Fruit fly (Drosophila melanogaster) whole organism, embryonic: ENCODE results near the gene rasp.

Experiments
- CG10321 ChIP-seq: fragments of 200-800 bp; sonication (Bioruptor generic); IDR thresholded peaks from 2 replicates; pipeline ENCODE4 v1.3.6; 2022; ENCODE audit warnings: missing biosample characterization, missing genetic modification characterization
- CG10543 ChIP-seq: fragments of 200-800 bp; sonication (Bioruptor generic); optimal IDR thresholded peaks from 3 replicates; lab custom pipeline; 2017; ENCODE audit warnings: missing biosample characterization, mild to moderate bottlenecking, missing genetic modification characterization, moderate library complexity
- CG11504 ChIP-seq: fragments of 200-800 bp; sonication (Bioruptor generic); optimal IDR thresholded peaks from 3 replicates; lab custom pipeline; 2019; ENCODE audit warnings: missing biosample characterization, mild to moderate bottlenecking, missing genetic modification characterization, moderate library complexity
- CG12659 ChIP-seq: fragments of 200-800 bp; sonication (Bioruptor generic); optimal IDR thresholded peaks from 3 replicates; lab custom pipeline; 2017; ENCODE audit warnings: mild to moderate bottlenecking, missing biosample characterization, missing genetic modification reagents, missing genetic modification characterization
- CG15479 ChIP-seq: fragments of 200-800 bp; sonication (Bioruptor generic); optimal IDR thresholded peaks from 3 replicates; lab custom pipeline; 2019; ENCODE audit warnings: missing biosample characterization, mild to moderate bottlenecking, missing genetic modification characterization, moderate library complexity
- CG1647 ChIP-seq: fragments of 200-800 bp; sonication (Bioruptor generic); optimal IDR thresholded peaks from 3 replicates; lab custom pipeline; 2016; ENCODE audit warnings: missing biosample characterization, missing genetic modification characterization
- CG16813 ChIP-seq: fragments of 200-800 bp; sonication (Bioruptor generic); IDR thresholded peaks from 3 replicates; pipeline ENCODE4 v1.3.6; 2022; ENCODE audit warnings: missing biosample characterization, missing genetic modification characterization; ENCODE audit not compliant: partially characterized antibody
- CG30020 ChIP-seq: fragments of 200-800 bp; optimal IDR thresholded peaks from 2 replicates; lab custom pipeline; 2019; ENCODE audit warnings: missing biosample characterization, mild to moderate bottlenecking, missing genetic modification characterization, moderate library complexity
- CG30431 ChIP-seq: fragments of 200-800 bp; sonication (Bioruptor generic); optimal IDR thresholded peaks from 2 replicates; lab custom pipeline; 2017; ENCODE audit warnings: missing biosample characterization, missing genetic modification characterization
- CG4404 ChIP-seq: fragments of 200-800 bp; sonication (Bioruptor generic); IDR thresholded peaks from 2 replicates; pipeline ENCODE4 v1.3.6; 2022; ENCODE audit warnings: missing biosample characterization, missing genetic modification characterization
- CG4854 ChIP-seq: fragments of 200-800 bp; sonication (Bioruptor generic); optimal IDR thresholded peaks from 2 replicates; lab custom pipeline; 2016; ENCODE audit warnings: missing biosample characterization, missing genetic modification characterization, inconsistent platforms
- CG6254 ChIP-seq: fragments of 200-800 bp; sonication (Bioruptor generic); optimal IDR thresholded peaks from 3 replicates; lab custom pipeline; 2017; ENCODE audit warnings: mild to moderate bottlenecking, missing biosample characterization, missing genetic modification reagents, missing genetic modification characterization
- CG6854 ChIP-seq: fragments of 200-800 bp; sonication (Bioruptor generic); optimal IDR thresholded peaks from 3 replicates; lab custom pipeline; 2017; ENCODE audit warnings: missing biosample characterization, mild to moderate bottlenecking, missing genetic modification characterization
- CG9876 ChIP-seq: fragments of 200-800 bp; sonication (Bioruptor generic); optimal IDR thresholded peaks from 2 replicates; lab custom pipeline; 2016; ENCODE audit warnings: missing biosample characterization, missing genetic modification characterization
- ERR ChIP-seq: fragments of 200-800 bp; sonication (Bioruptor generic); optimal IDR thresholded peaks from 2 replicates; lab custom pipeline; 2016; ENCODE audit warnings: missing biosample characterization, missing genetic modification characterization
- Fer2 ChIP-seq: fragments of 200-800 bp; sonication (Bioruptor generic); optimal IDR thresholded peaks from 2 replicates; lab custom pipeline; 2018; ENCODE audit warnings: missing biosample characterization, mild to moderate bottlenecking, missing genetic modification characterization, moderate library complexity
- HLHmδ ChIP-seq: fragments of 200-800 bp; sonication (Bioruptor generic); optimal IDR thresholded peaks from 2 replicates; lab custom pipeline; 2018; ENCODE audit warnings: missing biosample characterization, mild to moderate bottlenecking, missing genetic modification characterization, moderate library complexity
- Hr39 ChIP-seq: fragments of >200 bp; optimal IDR thresholded peaks from 2 replicates; lab custom pipeline; 2017
- Lpt ChIP-seq: fragments of >200 bp; optimal IDR thresholded peaks from 2 replicates; lab custom pipeline; 2018; ENCODE audit warnings: missing biosample characterization, missing genetic modification characterization
- MBD-R2 ChIP-seq: fragments of 200-800 bp; sonication (Bioruptor generic); IDR thresholded peaks from 2 replicates; pipeline ENCODE4 v1.3.6; 2022; ENCODE audit warnings: missing biosample characterization, missing genetic modification characterization
- MESR4 ChIP-seq: fragments of 200-800 bp; sonication (Bioruptor generic); optimal IDR thresholded peaks from 2 replicates; lab custom pipeline; 2018; ENCODE audit warnings: missing biosample characterization, mild to moderate bottlenecking, missing genetic modification characterization, moderate library complexity
- Mad ChIP-seq: fragments of 200-800 bp; sonication (Bioruptor generic); optimal IDR thresholded peaks from 2 replicates; lab custom pipeline; 2016; ENCODE audit warnings: missing biosample characterization, missing genetic modification characterization
- Optix ChIP-seq: fragments of 200-800 bp; sonication (Bioruptor generic); IDR thresholded peaks from 3 replicates; pipeline ENCODE4 v1.3.6; 2022; ENCODE audit warnings: missing biosample characterization, missing genetic modification characterization
- Rfx ChIP-seq: fragments of 200-800 bp; sonication (Bioruptor generic); IDR thresholded peaks from 2 replicates; pipeline ENCODE4 v1.3.6; 2022; ENCODE audit warnings: missing biosample characterization, missing genetic modification characterization
- aop ChIP-seq: fragments of 200-800 bp; sonication (Bioruptor generic); IDR thresholded peaks from 2 replicates; pipeline ENCODE4 v1.3.6; 2022; ENCODE audit warnings: missing biosample characterization, missing genetic modification characterization
- az2 ChIP-seq: fragments of 200-800 bp; sonication (Bioruptor generic); optimal IDR thresholded peaks from 3 replicates; lab custom pipeline; 2016; ENCODE audit warnings: missing biosample characterization, missing genetic modification characterization
- btn ChIP-seq: fragments of 200-800 bp; sonication (Bioruptor generic); optimal IDR thresholded peaks from 2 replicates; lab custom pipeline; 2016; ENCODE audit warnings: missing biosample characterization, missing genetic modification characterization
- chn ChIP-seq: fragments of 200-800 bp; sonication (Bioruptor generic); optimal IDR thresholded peaks from 2 replicates; lab custom pipeline; 2016; ENCODE audit warnings: missing biosample characterization, missing genetic modification characterization
- croc ChIP-seq: fragments of 200-800 bp; sonication (Bioruptor generic); conservative IDR thresholded peaks from 3 replicates; pipeline ENCODE4 v1.3.6; 2022; ENCODE audit warnings: missing biosample characterization, missing genetic modification characterization
- dm ChIP-seq: fragments of 200-800 bp; sonication (Bioruptor generic); optimal IDR thresholded peaks from 3 replicates; lab custom pipeline; 2016; ENCODE audit warnings: missing biosample characterization, missing genetic modification characterization
- eve ChIP-seq, 2 experiments: fragments of >200 bp; optimal IDR thresholded peaks; 2 replicates each; lab custom pipeline; 2017; ENCODE audit warnings: missing biosample characterization in 2 of 2, missing genetic modification characterization in 2 of 2
- fd96Cb ChIP-seq: fragments of 200-800 bp; sonication (Bioruptor generic); optimal IDR thresholded peaks from 2 replicates; lab custom pipeline; 2018; ENCODE audit warnings: missing biosample characterization, mild to moderate bottlenecking, missing genetic modification characterization, moderate library complexity
- gce ChIP-seq: fragments of 200-800 bp; sonication (Bioruptor generic); IDR thresholded peaks from 3 replicates; pipeline ENCODE4 v1.3.6; 2022; ENCODE audit warnings: missing biosample characterization, missing genetic modification characterization
- gsb-n ChIP-seq: fragments of 200-800 bp; sonication (Bioruptor generic); optimal IDR thresholded peaks from 3 replicates; lab custom pipeline; 2018; ENCODE audit warnings: missing biosample characterization, mild to moderate bottlenecking, missing genetic modification characterization
- insv ChIP-seq, 2 experiments: fragments of 200-800 bp; sonication (Bioruptor generic); optimal IDR thresholded peaks; 3 replicates each; lab custom pipeline; 2016 to 2018; ENCODE audit warnings: missing biosample characterization in 2 of 2, missing genetic modification characterization in 2 of 2
- inv ChIP-seq: fragments of 200-800 bp; sonication (Bioruptor generic); IDR thresholded peaks from 2 replicates; pipeline ENCODE4 v1.3.6; 2022; ENCODE audit warnings: missing biosample characterization, missing genetic modification characterization; ENCODE audit not compliant: partially characterized antibody
- jing ChIP-seq: fragments of 200-800 bp; sonication (Bioruptor generic); optimal IDR thresholded peaks from 2 replicates; lab custom pipeline; 2018; ENCODE audit warnings: missing biosample characterization, mild to moderate bottlenecking, missing genetic modification characterization
- mld ChIP-seq: fragments of 200-800 bp; sonication (Bioruptor generic); IDR thresholded peaks from 3 replicates; pipeline ENCODE4 v1.3.6; 2022; ENCODE audit warnings: missing biosample characterization, missing genetic modification characterization; ENCODE audit not compliant: partially characterized antibody
- nau ChIP-seq: fragments of 200-800 bp; sonication (Bioruptor generic); optimal IDR thresholded peaks from 3 replicates; lab custom pipeline; 2017; ENCODE audit warnings: missing biosample characterization, mild to moderate bottlenecking, missing genetic modification characterization, missing genetic modification reagents
- nom ChIP-seq: fragments of 200-800 bp; sonication (Bioruptor generic); optimal IDR thresholded peaks from 2 replicates; lab custom pipeline; 2017; ENCODE audit warnings: missing biosample characterization, missing genetic modification characterization, mild to moderate bottlenecking, moderate library complexity, missing genetic modification reagents
- oc ChIP-seq: fragments of 200-800 bp; sonication (Bioruptor generic); optimal IDR thresholded peaks from 2 replicates; lab custom pipeline; 2018; ENCODE audit warnings: missing biosample characterization, mild to moderate bottlenecking, missing genetic modification characterization, moderate library complexity
- phol ChIP-seq: fragments of 200-800 bp; sonication (Bioruptor generic); optimal IDR thresholded peaks from 3 replicates; lab custom pipeline; 2018; ENCODE audit warnings: missing biosample characterization, mild to moderate bottlenecking, missing genetic modification characterization, moderate library complexity
- pnt ChIP-seq: fragments of 200-800 bp; sonication (Bioruptor generic); optimal IDR thresholded peaks from 3 replicates; lab custom pipeline; 2016; ENCODE audit warnings: missing biosample characterization, missing genetic modification characterization
- salm ChIP-seq: fragments of 200-800 bp; sonication (Bioruptor generic); optimal IDR thresholded peaks from 2 replicates; lab custom pipeline; 2018; ENCODE audit warnings: missing biosample characterization, mild to moderate bottlenecking, missing genetic modification characterization
- schlank ChIP-seq: fragments of 200-800 bp; sonication (Bioruptor generic); optimal IDR thresholded peaks from 2 replicates; lab custom pipeline; 2018; ENCODE audit warnings: missing biosample characterization, mild to moderate bottlenecking, missing genetic modification characterization
- slp2 ChIP-seq: fragments of 200-800 bp; sonication (Bioruptor generic); optimal IDR thresholded peaks from 2 replicates; lab custom pipeline; 2016; ENCODE audit warnings: missing biosample characterization, missing genetic modification characterization
- sr ChIP-seq: fragments of 200-800 bp; sonication (Bioruptor generic); IDR thresholded peaks from 3 replicates; pipeline ENCODE4 v1.3.6; 2022; ENCODE audit warnings: missing biosample characterization, missing genetic modification characterization
- trem ChIP-seq: fragments of 200-800 bp; optimal IDR thresholded peaks from 3 replicates; lab custom pipeline; 2019; ENCODE audit warnings: missing biosample characterization, mild to moderate bottlenecking, missing genetic modification characterization, moderate library complexity
- vfl ChIP-seq: fragments of 200-800 bp; sonication (Bioruptor generic); optimal IDR thresholded peaks from 2 replicates; lab custom pipeline; 2016; ENCODE audit warnings: missing biosample characterization, missing genetic modification characterization
- wdn ChIP-seq: fragments of 200-800 bp; sonication (Bioruptor generic); IDR thresholded peaks from 2 replicates; pipeline ENCODE4 v1.3.6; 2022; ENCODE audit warnings: missing biosample characterization, missing genetic modification characterization
- yki ChIP-seq: fragments of >200 bp; optimal IDR thresholded peaks from 3 replicates; lab custom pipeline; 2018
- z ChIP-seq: fragments of 200-800 bp; sonication (Bioruptor generic); IDR thresholded peaks from 3 replicates; pipeline ENCODE4 v1.3.6; 2022; ENCODE audit warnings: missing biosample characterization, missing genetic modification characterization

The rasp gene

DNA sequence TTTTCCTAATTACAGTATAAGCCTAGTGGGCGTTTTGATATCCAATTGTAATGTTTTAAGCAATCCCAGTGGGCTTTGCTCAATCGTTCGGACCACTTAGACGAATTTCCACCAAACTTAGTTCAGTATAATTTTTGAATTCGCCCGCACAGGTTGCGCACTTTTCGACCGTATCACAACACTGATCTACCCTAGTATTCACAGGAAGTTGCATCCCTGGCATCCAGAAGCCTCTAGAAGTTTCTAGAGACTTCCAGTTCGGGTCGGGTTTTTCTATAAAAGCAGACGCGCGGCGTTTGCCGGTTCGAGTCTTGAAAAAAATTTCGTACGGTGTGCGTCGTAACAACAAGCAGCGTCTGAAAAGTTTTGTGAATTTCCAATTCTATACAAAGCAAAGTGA, 30.9 kb downstream of the rasp start, which contains the start of gene Hsp83 (continued):
- peak; percentile 92 for TF ChIP-seq MESR4 (GFP tag; lab: Kevin White, UChicago)
- TF ChIP-seq CG4404 (GFP tag; lab: Robert Waterston, UW), result peak; percentile 26; the same call in 1 of the 2 replicates
- TF ChIP-seq az2 (GFP tag; lab: Kevin White, UChicago), result peak; percentile 83
- peak; percentile 97 for TF ChIP-seq Rfx (GFP tag; lab: Robert Waterston, UW)
- TF ChIP-seq CG30431 (GFP tag; lab: Kevin White, UChicago), result peak; percentile 89
- TF ChIP-seq insv (GFP tag; optimal IDR thresholded peaks at IDR 0.05; lab: Kevin White, UChicago), result peak in 1 of 2 experiments; percentile 89
- peak; percentile 53 for TF ChIP-seq CG15479 (GFP tag; lab: Kevin White, UChicago)
- TF ChIP-seq eve (GFP tag; optimal IDR thresholded peaks at IDR 0.05; lab: Kevin White, UChicago), result no peak
- TF ChIP-seq btn (GFP tag; lab: Kevin White, UChicago), result peak; percentile 94
- TF ChIP-seq trem (tag; lab: Kevin White, UChicago), result peak; percentile 83
- TF ChIP-seq gsb-n (tag; lab: Kevin White, UChicago), result peak; percentile 85
- peak; percentile 98 for TF ChIP-seq gce
- TF ChIP-seq dm (GFP tag; lab: Kevin White, UChicago), result peak; percentile 94
- TF ChIP-seq fd96Cb (tag; lab: Kevin White, UChicago), result peak; percentile 63
- peak; percentile 91 for TF ChIP-seq Fer2 (tag; lab: Kevin White, UChicago)
- TF ChIP-seq croc, result peak; percentile 46
- peak; percentile 89 for TF ChIP-seq salm (tag; lab: Kevin White, UChicago)
- TF ChIP-seq Mad, result peak; percentile 95
- TF ChIP-seq z, result peak; percentile 73
- TF ChIP-seq CG9876 (GFP tag; lab: Kevin White, UChicago), result peak; percentile 89
- TF ChIP-seq CG4854 (GFP tag; lab: Kevin White, UChicago), result peak; percentile 95
- peak; percentile 96 for TF ChIP-seq sr (GFP tag; lab: Robert Waterston, UW)
- TF ChIP-seq chn, result peak; percentile 79
- peak; percentile 93 for TF ChIP-seq CG1647 (GFP tag; lab: Kevin White, UChicago)
- peak; percentile 91 for TF ChIP-seq Optix (GFP tag; lab: Robert Waterston, UW)
- TF ChIP-seq HLHmδ (GFP tag; lab: Kevin White, UChicago), result peak; percentile 100
- peak; percentile 84 for TF ChIP-seq ERR (GFP tag; lab: Kevin White, UChicago)
- peak; percentile 90 for TF ChIP-seq wdn (GFP tag; lab: Robert Waterston, UW)
- peak; percentile 95 for TF ChIP-seq CG6254
- TF ChIP-seq phol (tag; lab: Kevin White, UChicago), result peak; percentile 82
- no peak for TF ChIP-seq CG16813 (GFP tag; lab: Robert Waterston, UW)
- TF ChIP-seq aop (GFP tag; lab: Robert Waterston, UW), result 0 out of 2 replicates have a peak, but pooled peaks have one; percentile 41
- peak; percentile 99 for TF ChIP-seq CG6854 (GFP tag; lab: Kevin White, UChicago)
- TF ChIP-seq vfl, result peak; percentile 90
- TF ChIP-seq oc (tag; lab: Kevin White, UChicago), result peak; percentile 92
- TF ChIP-seq Hr39, result no peak
- TF ChIP-seq nom (GFP tag; lab: Kevin White, UChicago), result peak; percentile 99
- TF ChIP-seq CG10321 (GFP tag; lab: Robert Waterston, UW), result peak; percentile 77
- TF ChIP-seq mld, result no peak
- no peak for TF ChIP-seq yki (lab: Kevin White, UChicago)
- no peak for TF ChIP-seq inv
- peak; percentile 85 for TF ChIP-seq CG11504 (tag; lab: Kevin White, UChicago)
- no peak for TF ChIP-seq Lpt (GFP tag; lab: Kevin White, UChicago)
- peak; percentile 91 for TF ChIP-seq slp2 (GFP tag; lab: Kevin White, UChicago)
- peak; percentile 100 for TF ChIP-seq CG10543 (GFP tag; lab: Kevin White, UChicago)
- peak; percentile 99 for TF ChIP-seq schlank (tag; lab: Kevin White, UChicago)
- TF ChIP-seq jing (GFP tag; lab: Kevin White, UChicago), result peak; percentile 79
- peak; percentile 30 for TF ChIP-seq pnt (GFP tag; lab: Kevin White, UChicago)
- peak; percentile 48 for TF ChIP-seq CG30020 (tag; lab: Kevin White, UChicago)
- TF ChIP-seq MBD-R2 (GFP tag; lab: Robert Waterston, UW), result peak; percentile 55; the same call in 1 of the 2 replicates
- peak; percentile 98 for TF ChIP-seq CG12659
- peak; percentile 99 for TF ChIP-seq nau (GFP tag; lab: Kevin White, UChicago)
